Worm (Caenorhabditis elegans): ENCODE data around the gene sahd-1.

Gene sahd-1

ce11 chrII:5505820-5506287, 8.9 kb downstream of the sahd-1 start, which contains the start of gene npp-24:
Gene npp-24, plus strand, starts transcription at chrII:5505870.
- TF ChIP-seq unc-39 (tag; optimal IDR thresholded peaks at IDR 0.05) (no peak), nhr-2 (tag; optimal IDR thresholded peaks at IDR 0.05) (no peak), blmp-1 (tag; optimal IDR thresholded peaks at IDR 0.05) (peak; percentile 3), ces-1 (GFP tag; optimal IDR thresholded peaks at IDR 0.05) (peak; percentile 79), lin-32 (GFP tag; optimal IDR thresholded peaks at IDR 0.05) (no peak)

- TF ChIP-seq hlh-1 (tag; optimal IDR thresholded peaks at IDR 0.05) (no peak), sem-2 (GFP tag; optimal IDR thresholded peaks at IDR 0.05) (no peak), nhr-237 (tag; optimal IDR thresholded peaks at IDR 0.05) (no peak), mab-5 (tag; optimal IDR thresholded peaks at IDR 0.05) (no peak), blmp-1 (tag; optimal IDR thresholded peaks at IDR 0.05) (no peak), mls-2 (tag; optimal IDR thresholded peaks at IDR 0.05) (no peak), bed-3 (GFP tag; optimal IDR thresholded peaks at IDR 0.05) (no peak), ceh-83 (GFP tag; optimal IDR thresholded peaks at IDR 0.05) (no peak), zip-8 (tag; optimal IDR thresholded peaks at IDR 0.05) (no peak), ham-2 (GFP tag; optimal IDR thresholded peaks at IDR 0.05) (no peak), nhr-2 (tag; optimal IDR thresholded peaks at IDR 0.05) (no peak), elt-1 (tag; optimal IDR thresholded peaks at IDR 0.05; ENCODE audit: borderline replicate concordance, insufficient read depth) (no peak), snpc-4 (tag; optimal IDR thresholded peaks at IDR 0.05) (no peak), nhr-12 (tag; optimal IDR thresholded peaks at IDR 0.05) (no peak), pha-4 (tag; optimal IDR thresholded peaks at IDR 0.05) (no peak), unc-120 (tag; optimal IDR thresholded peaks at IDR 0.05; ENCODE audit: poor library complexity, severe bottlenecking) (no peak)
Measured at ce11 chrII:5503760-5504159, 11.0 kb downstream of the sahd-1 start, which contains the start of gene cyp-44A1. Gene cyp-44A1, plus strand, starts transcription at chrII:5504044.

- TF ChIP-seq ceh-43 (GFP tag; optimal IDR thresholded peaks at IDR 0.05) (no peak), elt-1 (tag; optimal IDR thresholded peaks at IDR 0.05; ENCODE audit: borderline replicate concordance, insufficient read depth) (peak; percentile 52), ces-1 (GFP tag; optimal IDR thresholded peaks at IDR 0.05) (peak; percentile 89)
Measured at ce11 chrII:5500986-5501657, 13.6 kb downstream of the sahd-1 start, which contains the start of gene F12A10.8. Gene F12A10.8, minus strand, starts transcription at chrII:5501064.

- TF ChIP-seq nhr-12 (tag; optimal IDR thresholded peaks at IDR 0.05) = no peak
- no peak for TF ChIP-seq ceh-39 (tag; optimal IDR thresholded peaks at IDR 0.05)
- TF ChIP-seq ham-2 (GFP tag; optimal IDR thresholded peaks at IDR 0.05) = no peak
- TF ChIP-seq zip-8 (tag; optimal IDR thresholded peaks at IDR 0.05) = no peak
- TF ChIP-seq nhr-28 (tag; optimal IDR thresholded peaks at IDR 0.05) = no peak
- TF ChIP-seq mls-2 (tag; optimal IDR thresholded peaks at IDR 0.05) = no peak
- no peak for TF ChIP-seq sptf-1 (tag; optimal IDR thresholded peaks at IDR 0.05)
- TF ChIP-seq ceh-83 (GFP tag; optimal IDR thresholded peaks at IDR 0.05) = no peak
- TF ChIP-seq sem-2 (GFP tag; optimal IDR thresholded peaks at IDR 0.05) = no peak
- TF ChIP-seq nhr-237 (tag; optimal IDR thresholded peaks at IDR 0.05) = no peak
- TF ChIP-seq tbx-8 (GFP tag; optimal IDR thresholded peaks at IDR 0.05) = no peak
- no peak for TF ChIP-seq lin-32 (GFP tag; optimal IDR thresholded peaks at IDR 0.05)
- TF ChIP-seq elt-1 (tag; optimal IDR thresholded peaks at IDR 0.05; ENCODE audit: borderline replicate concordance, insufficient read depth) = no peak
- no peak for TF ChIP-seq pha-4 (tag; optimal IDR thresholded peaks at IDR 0.05)
- no peak for TF ChIP-seq ceh-43 (GFP tag; optimal IDR thresholded peaks at IDR 0.05)
- no peak for TF ChIP-seq ztf-11 (tag; optimal IDR thresholded peaks at IDR 0.05)
- no peak for TF ChIP-seq M03D4.4 (tag; optimal IDR thresholded peaks at IDR 0.05)
- no peak for TF ChIP-seq snpc-4 (tag; optimal IDR thresholded peaks at IDR 0.05)
Measured at ce11 chrII:5500470-5500869, 14.3 kb downstream of the sahd-1 start, which contains the start of gene fzy-1. Gene fzy-1, plus strand, starts transcription at chrII:5500770.

ce11 chrII:5498156-5498739, 16.5 kb downstream of the sahd-1 start, which contains the start of the genes suex-1 and F12A10.9:
Gene suex-1, minus strand, starts transcription at chrII:5498256.
Gene F12A10.9, plus strand, starts transcription at chrII:5498689.
- no peak for TF ChIP-seq unc-39 (tag; optimal IDR thresholded peaks at IDR 0.05)
- TF ChIP-seq nhr-12 (tag; optimal IDR thresholded peaks at IDR 0.05) = no peak
- TF ChIP-seq zip-8 (tag; optimal IDR thresholded peaks at IDR 0.05) = no peak
- TF ChIP-seq elt-3 (tag; optimal IDR thresholded peaks at IDR 0.05) = no peak
- no peak for TF ChIP-seq drap-1 (GFP tag; optimal IDR thresholded peaks at IDR 0.05)
- TF ChIP-seq lin-13 (tag; optimal IDR thresholded peaks at IDR 0.05) = no peak
- TF ChIP-seq sem-2 (GFP tag; optimal IDR thresholded peaks at IDR 0.05) = no peak
- no peak for TF ChIP-seq ztf-11 (tag; optimal IDR thresholded peaks at IDR 0.05)
- no peak for TF ChIP-seq ceh-39 (tag; optimal IDR thresholded peaks at IDR 0.05)
- TF ChIP-seq pha-4 (tag; optimal IDR thresholded peaks at IDR 0.05) = no peak
- TF ChIP-seq mep-1 (tag; optimal IDR thresholded peaks at IDR 0.05) = no peak
- no peak for TF ChIP-seq unc-120 (tag; optimal IDR thresholded peaks at IDR 0.05; ENCODE audit: poor library complexity, severe bottlenecking)
- no peak for TF ChIP-seq ham-2 (GFP tag; optimal IDR thresholded peaks at IDR 0.05)
- no peak for TF ChIP-seq mab-5 (tag; optimal IDR thresholded peaks at IDR 0.05)
- no peak for TF ChIP-seq tbx-8 (GFP tag; optimal IDR thresholded peaks at IDR 0.05)
- no peak for TF ChIP-seq cnd-1 (tag; optimal IDR thresholded peaks at IDR 0.05)
- TF ChIP-seq nhr-28 (tag; optimal IDR thresholded peaks at IDR 0.05) = no peak
